Worm (Caenorhabditis elegans): ENCODE measurements around the gene fbxb-79.
"Not testable (repeated sequence)": the region's sequence is repeated elsewhere in the genome, so short reads cannot be mapped to it uniquely, and the experiment has no call there.

Gene fbxb-79

ce11 chrIV:11159886-11160285 lies 29.4 kb downstream of the fbxb-79 start, which contains the start of gene mboa-4:
Gene mboa-4 (minus strand): TSS chrIV:11159986.
- TF ChIP-seq tbx-2 (tag; optimal IDR thresholded peaks at IDR 0.05) = no peak

DNA sequence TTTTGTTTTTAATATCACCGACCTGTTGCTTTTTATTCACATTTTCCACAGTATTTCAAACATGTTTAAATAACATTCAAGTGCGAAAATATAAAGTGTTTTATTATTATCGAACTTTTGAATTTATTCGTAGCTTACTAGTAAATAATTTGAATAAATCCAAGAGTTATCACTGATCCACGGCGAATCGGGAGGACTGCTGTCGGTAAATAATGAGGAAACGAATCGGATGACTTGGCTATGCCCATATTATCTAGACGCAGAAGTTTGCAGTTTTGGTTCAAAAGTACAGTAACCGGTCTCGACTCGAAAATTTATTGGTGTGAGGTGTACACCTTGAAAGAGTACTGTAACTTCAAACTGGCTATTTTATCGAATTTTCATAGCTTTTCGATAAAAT lies 32.8 kb downstream of the fbxb-79 start:
- TF ChIP-seq nhr-12 (tag; optimal IDR thresholded peaks at IDR 0.05) = no peak
- no peak for TF ChIP-seq skn-1 (tag; optimal IDR thresholded peaks at IDR 0.05)

DNA sequence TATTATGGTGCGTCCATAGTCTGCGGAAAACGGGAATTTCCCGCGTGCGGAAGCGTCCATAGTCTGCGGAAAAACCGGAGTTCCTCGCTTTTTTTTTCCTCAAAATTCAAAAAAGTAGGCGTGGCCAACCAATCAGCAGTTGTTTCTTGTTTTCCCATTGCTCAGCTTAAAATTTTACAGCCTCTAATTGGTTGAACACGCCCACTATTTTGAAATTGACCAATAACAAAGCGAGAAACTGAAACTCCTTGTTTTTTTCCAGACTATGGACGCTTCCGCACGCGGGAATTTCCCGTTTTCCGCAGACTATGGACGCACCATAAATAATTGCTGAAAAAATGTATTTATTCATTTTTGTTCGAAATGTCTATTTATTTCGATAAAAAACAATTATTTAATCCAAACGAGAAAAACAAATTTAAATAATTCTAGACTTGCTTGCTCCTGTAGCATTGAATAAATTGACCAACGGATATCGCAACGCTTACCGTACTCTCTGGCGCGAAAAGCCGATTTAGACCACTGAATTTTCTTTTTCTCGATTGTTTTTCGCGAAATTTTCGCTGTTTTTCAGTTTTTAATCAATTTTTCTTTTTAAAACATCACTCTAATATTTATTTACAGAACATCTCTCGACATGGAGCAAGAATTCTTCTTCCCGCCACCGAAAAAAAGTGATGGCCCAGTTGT lies 34.7 kb downstream of the fbxb-79 start, which contains the start of gene C08F8.3:
C08F8.3 (plus strand) TSS at position 620 of the 690 bp plus-strand sequence.
- not testable (repeated sequence) for TF ChIP-seq grh-1 (GFP tag; IDR thresholded peaks at IDR 0.05); nhr-237 (tag; optimal IDR thresholded peaks at IDR 0.05); rnt-1 (tag; optimal IDR thresholded peaks at IDR 0.05)

DNA sequence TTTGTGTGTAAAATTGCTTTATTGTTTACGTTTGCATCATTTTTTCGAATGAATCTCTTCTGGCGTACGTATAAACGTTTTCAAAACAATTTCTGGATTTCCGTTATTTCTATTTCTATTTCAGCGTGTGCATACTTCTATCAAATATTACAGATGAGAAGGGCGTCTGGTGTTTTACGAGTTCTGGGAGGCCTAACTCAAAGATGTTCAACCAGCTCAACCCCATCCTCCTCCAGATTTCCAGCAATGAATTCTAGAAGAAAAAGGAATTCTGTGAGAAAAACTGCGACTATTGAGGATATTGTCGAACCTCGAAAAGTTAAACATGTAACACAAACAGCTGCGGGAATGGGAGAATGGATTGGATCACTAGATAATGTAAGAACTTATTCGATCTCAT lies 38.5 kb downstream of the fbxb-79 start, which contains the start of gene C08F8.2:
C08F8.2 (plus strand) TSS at position 154 of the 400 bp plus-strand sequence.
- TF ChIP-seq nhr-19 (GFP tag; conservative IDR thresholded peaks at IDR 0.05) = peak; percentile 30; the same call in 1 of the 2 replicates
- TF ChIP-seq ama-1 (optimal IDR thresholded peaks at IDR 0.05) = peak; percentile 67
- TF ChIP-seq sup-37 (GFP tag; optimal IDR thresholded peaks at IDR 0.05) = no peak
- no peak for TF ChIP-seq nhr-85 (tag)
- no peak for TF ChIP-seq irx-1 (tag; optimal IDR thresholded peaks at IDR 0.05)
- TF ChIP-seq ztf-4 (tag; optimal IDR thresholded peaks at IDR 0.05) = peak; percentile 13

DNA sequence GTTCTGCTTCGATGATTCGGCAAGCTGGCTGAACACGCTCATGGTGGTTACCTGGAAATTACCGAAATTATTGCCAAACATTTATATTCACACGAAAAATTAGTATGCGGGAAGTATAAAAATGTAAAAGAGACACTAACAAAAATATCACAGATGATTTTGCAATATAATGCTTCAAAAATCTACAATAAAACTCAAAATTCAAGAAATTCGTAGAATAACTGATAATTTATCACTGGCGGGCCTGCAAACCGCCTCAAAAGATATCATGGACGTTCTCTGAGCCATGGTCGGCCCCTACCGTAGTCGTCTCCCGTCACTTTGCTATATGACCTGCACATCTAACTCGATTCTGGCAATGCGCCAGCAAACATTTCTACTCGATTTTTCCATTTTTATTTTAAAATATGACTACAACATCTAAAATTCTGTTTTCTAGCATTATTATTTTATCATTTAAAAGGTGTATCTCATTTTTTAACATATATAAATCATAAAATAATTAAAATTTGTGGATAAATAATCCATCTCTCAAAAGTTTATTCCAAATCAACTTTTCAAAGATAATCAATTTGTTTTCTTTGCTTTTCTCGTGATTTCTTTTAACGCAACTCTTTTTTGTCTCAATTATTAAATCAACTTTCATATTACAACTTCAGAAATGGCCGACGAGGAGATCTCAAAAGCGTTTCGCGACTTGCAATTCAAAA lies 39.7 kb downstream of the fbxb-79 start, which contains the start of the genes F01G4.6 and pfd-1:
F01G4.6 (minus strand) TSS at position 51 of the 710 bp plus-strand sequence.
pfd-1 (plus strand) TSS at position 660 of the 710 bp plus-strand sequence.
- peak in 1 of 2 experiments; percentile 81 for TF ChIP-seq ztf-11 (tag; optimal IDR thresholded peaks at IDR 0.05)
- TF ChIP-seq blmp-1 (tag; optimal IDR thresholded peaks at IDR 0.05) = peak; percentile 88
- TF ChIP-seq ceh-82 (tag; optimal IDR thresholded peaks at IDR 0.05) = peak; percentile 95 to 97 (median 97)
- peak; percentile 99 for TF ChIP-seq unc-130 (tag; optimal IDR thresholded peaks at IDR 0.05)
- TF ChIP-seq aha-1 (tag; optimal IDR thresholded peaks at IDR 0.05) = peak; percentile 37
- TF ChIP-seq fos-1 (tag; optimal IDR thresholded peaks at IDR 0.05) = peak; percentile 88
- peak; percentile 93 for TF ChIP-seq rnt-1 (tag; optimal IDR thresholded peaks at IDR 0.05)
- TF ChIP-seq elt-2 (tag; optimal IDR thresholded peaks at IDR 0.05) = peak; percentile 84
- TF ChIP-seq mef-2 (tag; optimal IDR thresholded peaks at IDR 0.05) = peak; percentile 53
- peak; percentile 86 for TF ChIP-seq unc-86 (tag; optimal IDR thresholded peaks at IDR 0.05)
- no peak for TF ChIP-seq ceh-63 (GFP tag; optimal IDR thresholded peaks at IDR 0.05)
- no peak for TF ChIP-seq ets-5 (GFP tag; IDR thresholded peaks at IDR 0.05)
- TF ChIP-seq lsy-2 (tag; optimal IDR thresholded peaks at IDR 0.05) = peak; percentile 99
- peak; percentile 58 for TF ChIP-seq lin-39 (tag; optimal IDR thresholded peaks at IDR 0.05)
- TF ChIP-seq isw-1 (GFP tag; IDR thresholded peaks at IDR 0.05) = peak; percentile 95
- peak; percentile 96 for TF ChIP-seq lin-14 (GFP tag; optimal IDR thresholded peaks at IDR 0.05)
- TF ChIP-seq ama-1 (optimal IDR thresholded peaks at IDR 0.05) = peak; percentile 46
- TF ChIP-seq vab-15 (tag; optimal IDR thresholded peaks at IDR 0.05) = peak; percentile 83
- peak; percentile 37 for TF ChIP-seq sup-37 (GFP tag; optimal IDR thresholded peaks at IDR 0.05)
- no peak for TF ChIP-seq unc-30 (tag; optimal IDR thresholded peaks at IDR 0.05)
- peak; percentile 98 for TF ChIP-seq xbp-1 (tag; optimal IDR thresholded peaks at IDR 0.05)
- TF ChIP-seq F16B12.6 (tag; optimal IDR thresholded peaks at IDR 0.05) = peak; percentile 73
- TF ChIP-seq mab-9 (GFP tag; IDR thresholded peaks at IDR 0.05) = peak; percentile 82
- TF ChIP-seq efl-3 (GFP tag; optimal IDR thresholded peaks at IDR 0.05) = no peak
- TF ChIP-seq ceh-88 (GFP tag; IDR thresholded peaks at IDR 0.05) = peak; percentile 91
- TF ChIP-seq nhr-28 (tag; optimal IDR thresholded peaks at IDR 0.05) = no peak
- TF ChIP-seq lin-15B (tag; optimal IDR thresholded peaks at IDR 0.05) = peak; percentile 86
- TF ChIP-seq elt-3 (tag; optimal IDR thresholded peaks at IDR 0.05) = peak; percentile 23 to 94 (median 83)
- TF ChIP-seq nhr-237 (tag; optimal IDR thresholded peaks at IDR 0.05) = peak; percentile 85
- TF ChIP-seq C34B4.2 (tag; optimal IDR thresholded peaks at IDR 0.05) = peak; percentile 53
- TF ChIP-seq hlh-4 (tag; optimal IDR thresholded peaks at IDR 0.05) = no peak
- no peak for TF ChIP-seq tlp-1 (tag; optimal IDR thresholded peaks at IDR 0.05)
- peak; percentile 84 for TF ChIP-seq grh-1 (GFP tag; IDR thresholded peaks at IDR 0.05)
- TF ChIP-seq pax-3 (tag; optimal IDR thresholded peaks at IDR 0.05) = peak; percentile 91
- TF ChIP-seq lin-13 (GFP tag; optimal IDR thresholded peaks at IDR 0.05) = peak; percentile 93
